Worm (Caenorhabditis elegans) whole organism, L3 larva: Measurements from ENCODE around the gene bath-30.

Experiments used
- aly-2 ChIP-seq: fragments of 150-350 bp; optimal IDR thresholded peaks from 2 replicates; lab custom pipeline; 2014; ENCODE audit warnings: missing biosample characterization, missing genetic modification characterization
- elt-2 ChIP-seq: sonication (generic microtip); optimal IDR thresholded peaks from 2 replicates; lab custom pipeline; 2016; ENCODE audit warnings: missing genetic modification reagents, mild to moderate bottlenecking, missing genetic modification characterization, missing compliant biosample characterization
- eor-1 ChIP-seq, 2 experiments: fragments of 150-350 bp; optimal IDR thresholded peaks; 2 replicates each; lab custom pipeline; 2014 to 2018; ENCODE audit warnings: missing biosample characterization in 2 of 2, missing genetic modification characterization in 2 of 2
- nfya-1 ChIP-seq: sonication (generic microtip); optimal IDR thresholded peaks from 2 replicates; lab custom pipeline; 2017; ENCODE audit warnings: missing genetic modification characterization, mild to moderate bottlenecking, missing compliant biosample characterization, antibody characterized with exemption, moderate library complexity; ENCODE audit not compliant: insufficient read depth
- nhr-12 ChIP-seq: fragments of 150-350 bp; optimal IDR thresholded peaks from 2 replicates; lab custom pipeline; 2014; ENCODE audit warnings: missing biosample characterization, missing genetic modification characterization
- nhr-23 ChIP-seq: fragments of 150-350 bp; optimal IDR thresholded peaks from 2 replicates; lab custom pipeline; 2014; ENCODE audit warnings: missing biosample characterization, missing genetic modification reagents, missing genetic modification characterization
- pha-4 ChIP-seq: fragments of 150-350 bp; optimal IDR thresholded peaks from 2 replicates; lab custom pipeline; 2014; ENCODE audit warnings: missing biosample characterization, missing genetic modification reagents, missing genetic modification characterization
- pqm-1 ChIP-seq: fragments of 150-350 bp; optimal IDR thresholded peaks from 2 replicates; lab custom pipeline; 2017; ENCODE audit warnings: missing biosample characterization, missing genetic modification characterization, inconsistent platforms
- sea-2 ChIP-seq: fragments of 150-350 bp; sonication (generic microtip); optimal IDR thresholded peaks from 4 replicates; lab custom pipeline; 2014; ENCODE audit warnings: missing biosample characterization, missing genetic modification reagents, missing genetic modification characterization
- zag-1 ChIP-seq: fragments of 150-350 bp; optimal IDR thresholded peaks from 2 replicates; lab custom pipeline; 2014; ENCODE audit warnings: missing biosample characterization, missing genetic modification characterization
- ztf-11 ChIP-seq: fragments of 150-350 bp; optimal IDR thresholded peaks from 2 replicates; lab custom pipeline; 2014; ENCODE audit warnings: missing biosample characterization, missing genetic modification characterization

Gene bath-30

ce11 chrII:3296644-3297043, 49.5 kb downstream of the bath-30 start, which contains the start of gene btb-16:
Gene btb-16 (plus strand): TSS chrII:3296883.
- TF ChIP-seq zag-1 (tag; lab: Kevin White, UChicago) (no peak), pha-4 (peak; percentile 85), aly-2 (tag; lab: Kevin White, UChicago) (no peak), eor-1 (tag; optimal IDR thresholded peaks at IDR 0.05; lab: Kevin White, UChicago) (no peak), ztf-11 (tag; lab: Kevin White, UChicago) (no peak), elt-2 (peak; percentile 61), nhr-23 (tag; lab: Kevin White, UChicago) (no peak), nhr-12 (no peak), nfya-1 (no peak), pqm-1 (peak; percentile 6), sea-2 (GFP tag; lab: Kevin White, UChicago) (no peak)
